Fruit fly (Drosophila melanogaster): Measurements from ENCODE around the gene CG1986.

dm6 chrX:9878125-9878524, 32.8 kb downstream of the CG1986 start, which contains the start of gene CG1468:
- no peak for TF ChIP-seq psq (optimal IDR thresholded peaks at IDR 0.05)
- TF ChIP-seq Sin3A (optimal IDR thresholded peaks at IDR 0.05) = no peak
- no peak for TF ChIP-seq Myc (optimal IDR thresholded peaks at IDR 0.05)
